Worm (Caenorhabditis elegans) whole organism, L4/young adult: ENCODE data around the gene F16B12.7.

Experiments used
- W03F9.2 ChIP-seq: fragments of 150-350 bp; optimal IDR thresholded peaks from 2 replicates; lab custom pipeline; 2014; ENCODE audit warnings: missing biosample characterization, missing genetic modification characterization
- dao-5 ChIP-seq: sonication (generic microtip); optimal IDR thresholded peaks from 2 replicates; lab custom pipeline; 2016; ENCODE audit warnings: missing genotype, missing genetic modification characterization, moderate library complexity, missing compliant biosample characterization
- him-1 ChIP-seq: sonication (generic microtip); optimal IDR thresholded peaks from 2 replicates; lab custom pipeline; 2016; ENCODE audit warnings: missing genotype, missing genetic modification reagents, missing genetic modification characterization, missing compliant biosample characterization

ce11 chrX:14115480-14116161 is 7.3 kb downstream of the F16B12.7 start, which contains the start of gene F28H6.7:
- TF ChIP-seq him-1 (tag; lab: Kevin White, UChicago) (no peak), dao-5 (peak; percentile 17), W03F9.2 (tag; lab: Kevin White, UChicago) (no peak)
